Worm (Caenorhabditis elegans): ENCODE results near the gene F56D6.6.

Gene F56D6.6

ce11 chrIV:3912598-3912997, 9.5 kb downstream of the F56D6.6 start, which contains the start of gene F56D6.20:
Gene F56D6.20, plus strand, starts transcription at chrIV:3912898.
- TF ChIP-seq mdl-1 (tag; optimal IDR thresholded peaks at IDR 0.05) (no peak), zip-2 (tag; optimal IDR thresholded peaks at IDR 0.05) (no peak), aly-2 (tag; optimal IDR thresholded peaks at IDR 0.05) (no peak), nhr-111 (GFP tag; optimal IDR thresholded peaks at IDR 0.05) (no peak)

- TF ChIP-seq ZK337.2 (GFP tag; IDR thresholded peaks at IDR 0.05), result no peak
- no peak for TF ChIP-seq ztf-7 (tag; optimal IDR thresholded peaks at IDR 0.05)
Observed at ce11 chrIV:3914462-3914861, 11.4 kb downstream of the F56D6.6 start, which contains the start of gene F56D6.19. Gene F56D6.19, plus strand, starts transcription at chrIV:3914762.

ce11 chrIV:3915296-3915695, 12.2 kb downstream of the F56D6.6 start, which contains the start of gene srz-20:
Gene srz-20, plus strand, starts transcription at chrIV:3915596.
- no peak for TF ChIP-seq aha-1 (tag)
- TF ChIP-seq set-16 (GFP tag; IDR thresholded peaks at IDR 0.05), result no peak
- no peak for TF ChIP-seq nhr-41 (GFP tag; IDR thresholded peaks at IDR 0.05)
- TF ChIP-seq daf-12 (tag; optimal IDR thresholded peaks at IDR 0.05), result no peak
- no peak for TF ChIP-seq jun-1 (tag; optimal IDR thresholded peaks at IDR 0.05)
- TF ChIP-seq ztf-7 (tag; optimal IDR thresholded peaks at IDR 0.05), result no peak
- no peak for TF ChIP-seq ztf-11 (tag; optimal IDR thresholded peaks at IDR 0.05)
- TF ChIP-seq hif-1 (tag; optimal IDR thresholded peaks at IDR 0.05), result no peak
- TF ChIP-seq Y75B8A.6 (GFP tag; IDR thresholded peaks at IDR 0.05), result no peak
- no peak for TF ChIP-seq ZK337.2 (GFP tag; IDR thresholded peaks at IDR 0.05)
- no peak for TF ChIP-seq F44E2.7 (GFP tag; IDR thresholded peaks at IDR 0.05)
- TF ChIP-seq mxl-2 (GFP tag; conservative IDR thresholded peaks at IDR 0.05), result no peak
- no peak for TF ChIP-seq R02D3.7 (tag; optimal IDR thresholded peaks at IDR 0.05)
- TF ChIP-seq lin-1 (GFP tag; IDR thresholded peaks at IDR 0.05), result no peak
- TF ChIP-seq gei-8 (GFP tag; optimal IDR thresholded peaks at IDR 0.05), result no peak
- TF ChIP-seq T20F7.1 (GFP tag; optimal IDR thresholded peaks at IDR 0.05), result no peak

- TF ChIP-seq unc-62 (GFP tag; optimal IDR thresholded peaks at IDR 0.05 in 1 of 2), result peak in 1 of 2 experiments; percentile 73
- no peak for TF ChIP-seq unc-62 (tag; optimal IDR thresholded peaks at IDR 0.05)
- TF ChIP-seq T26A8.4 (GFP tag; IDR thresholded peaks at IDR 0.05), result no peak
Observed at ce11 chrIV:3917405-3917804, 14.3 kb downstream of the F56D6.6 start, which contains the start of gene F56D6.14. Gene F56D6.14, plus strand, starts transcription at chrIV:3917705.

ce11 chrIV:3918160-3918559, 15.1 kb downstream of the F56D6.6 start, which contains the start of gene F56D6.23:
Gene F56D6.23, plus strand, starts transcription at chrIV:3918460.
- TF ChIP-seq mxl-2 (GFP tag; conservative IDR thresholded peaks at IDR 0.05) (no peak), unc-130 (GFP tag; optimal IDR thresholded peaks at IDR 0.05) (no peak)

- TF ChIP-seq daf-19 (GFP tag; conservative IDR thresholded peaks at IDR 0.05) (no peak), rbr-2 (tag; optimal IDR thresholded peaks at IDR 0.05) (no peak), aha-1 (tag) (no peak), madf-9 (GFP tag; conservative IDR thresholded peaks at IDR 0.05) (no peak), ceh-20 (GFP tag; IDR thresholded peaks at IDR 0.05) (no peak), nhr-25 (tag; optimal IDR thresholded peaks at IDR 0.05; ENCODE audit: borderline replicate concordance, insufficient read depth) (no peak), R02D3.7 (tag; optimal IDR thresholded peaks at IDR 0.05) (no peak), ceh-44 (GFP tag; IDR thresholded peaks at IDR 0.05) (no peak), aly-2 (tag; optimal IDR thresholded peaks at IDR 0.05) (no peak), lir-3 (tag; optimal IDR thresholded peaks at IDR 0.05) (no peak), ces-1 (GFP tag; optimal IDR thresholded peaks at IDR 0.05) (no peak), mxl-3 (GFP tag; optimal IDR thresholded peaks at IDR 0.05) (no peak), T26A8.4 (GFP tag; IDR thresholded peaks at IDR 0.05) (no peak)
Observed at ce11 chrIV:3919506-3919905, 16.5 kb downstream of the F56D6.6 start, which contains the start of gene srz-19. Gene srz-19, plus strand, starts transcription at chrIV:3919806.

Measured in whole organism, L4 larva.